Fruit fly (Drosophila melanogaster) whole organism, wandering third instar larva: ENCODE measurements around the gene CG17211.

Source experiments
- Abd-B ChIP-seq: fragments of >200 bp; optimal IDR thresholded peaks from 2 replicates; lab custom pipeline; 2017; ENCODE audit warnings: missing biosample characterization, missing genetic modification characterization
- CG32264 ChIP-seq: fragments of 200-800 bp; sonication (Bioruptor generic); optimal IDR thresholded peaks from 2 replicates; lab custom pipeline; 2016; ENCODE audit warnings: missing biosample characterization, missing genetic modification characterization
- CG9705 ChIP-seq: fragments of 200-800 bp; sonication (Bioruptor generic); optimal IDR thresholded peaks from 2 replicates; lab custom pipeline; 2018; ENCODE audit warnings: missing biosample characterization, mild to moderate bottlenecking, missing genetic modification characterization
- Dfd ChIP-seq: fragments of >200 bp; optimal IDR thresholded peaks from 2 replicates; lab custom pipeline; 2017; ENCODE audit warnings: missing biosample characterization, missing genetic modification characterization
- Dif ChIP-seq: fragments of 200-275, 200-300 bp; sonication (Bioruptor generic); optimal IDR thresholded peaks from 2 replicates; lab custom pipeline; 2018; ENCODE audit warnings: missing biosample characterization, missing genetic modification characterization; ENCODE audit not compliant: partially characterized antibody
- GATAd ChIP-seq: sonication (Bioruptor generic); optimal IDR thresholded peaks from 2 replicates; lab custom pipeline; 2016; ENCODE audit warnings: missing biosample characterization, missing genetic modification characterization
- HLH106 ChIP-seq: fragments of 200-800 bp; optimal IDR thresholded peaks from 3 replicates; lab custom pipeline; 2019; ENCODE audit warnings: missing biosample characterization, mild to moderate bottlenecking, missing genetic modification characterization, moderate library complexity
- Hr78 ChIP-seq: fragments of >200 bp; optimal IDR thresholded peaks from 2 replicates; lab custom pipeline; 2017; ENCODE audit warnings: missing biosample characterization, missing genetic modification characterization
- Hr83 ChIP-seq: fragments of 200-300 bp; sonication (Bioruptor generic); optimal IDR thresholded peaks from 2 replicates; lab custom pipeline; 2016; ENCODE audit warnings: missing biosample characterization, mild to moderate bottlenecking, missing genetic modification characterization, moderate library complexity; ENCODE audit not compliant: poor library complexity, severe bottlenecking
- Jra ChIP-seq: sonication (Bioruptor generic); optimal IDR thresholded peaks from 2 replicates; lab custom pipeline; 2016; ENCODE audit warnings: missing biosample characterization, missing genetic modification characterization
- Mio ChIP-seq: sonication (Bioruptor generic); optimal IDR thresholded peaks from 2 replicates; lab custom pipeline; 2016; ENCODE audit warnings: missing biosample characterization, missing genetic modification characterization
- N ChIP-seq: fragments of >200 bp; optimal IDR thresholded peaks from 2 replicates; lab custom pipeline; 2018; ENCODE audit warnings: missing biosample characterization, missing external identifiers, missing genetic modification characterization
- OdsH ChIP-seq: fragments of 200-800 bp; sonication (Bioruptor generic); optimal IDR thresholded peaks from 2 replicates; lab custom pipeline; 2016; ENCODE audit warnings: missing biosample characterization, mild to moderate bottlenecking, missing genetic modification characterization
- Rel ChIP-seq, 2 experiments: fragments of 200-800 bp; sonication (Bioruptor generic) in 1 of 2; optimal IDR thresholded peaks; 2 replicates in 1 of 2; 3 replicates in 1 of 2; lab custom pipeline; 2016 to 2019; ENCODE audit warnings: mild to moderate bottlenecking in 2 of 2, missing biosample characterization in 2 of 2, missing genetic modification characterization in 2 of 2, moderate library complexity in 1 of 2
- Vsx2 ChIP-seq: fragments of 200-300, 225-300 bp; sonication (Bioruptor generic); optimal IDR thresholded peaks from 2 replicates; lab custom pipeline; 2018; ENCODE audit warnings: missing biosample characterization, missing genetic modification characterization; ENCODE audit not compliant: partially characterized antibody
- br ChIP-seq: fragments of 200-800 bp; sonication (Bioruptor generic); optimal IDR thresholded peaks from 2 replicates; lab custom pipeline; 2016; ENCODE audit warnings: missing biosample characterization, missing genetic modification characterization
- brk ChIP-seq: fragments of 200-800 bp; sonication (Bioruptor generic); optimal IDR thresholded peaks from 2 replicates; lab custom pipeline; 2016; ENCODE audit warnings: missing biosample characterization, mild to moderate bottlenecking, missing genetic modification characterization
- dl ChIP-seq, 2 experiments: fragments of 175-275, 200-275 bp in 1 of 2; fragments of 200-275 bp in 1 of 2; sonication (Bioruptor generic); optimal IDR thresholded peaks; lab custom pipeline; 2018; ENCODE audit warnings: mild to moderate bottlenecking in 2 of 2, missing biosample characterization in 2 of 2, missing genetic modification characterization in 2 of 2, moderate library complexity in 2 of 2; ENCODE audit not compliant: partially characterized antibody in 2 of 2, insufficient read depth in 1 of 2
- dmrt93B ChIP-seq: fragments of 200-800 bp; sonication (Bioruptor generic); optimal IDR thresholded peaks from 2 replicates; lab custom pipeline; 2018; ENCODE audit warnings: missing biosample characterization, mild to moderate bottlenecking, missing genetic modification characterization
- dsf ChIP-seq: sonication (Bioruptor generic); optimal IDR thresholded peaks from 2 replicates; lab custom pipeline; 2016; ENCODE audit warnings: missing biosample characterization, missing genetic modification characterization, borderline replicate concordance
- ey ChIP-seq: fragments of 200-800 bp; sonication (Bioruptor generic); optimal IDR thresholded peaks from 2 replicates; lab custom pipeline; 2016; ENCODE audit warnings: missing biosample characterization, missing genetic modification characterization
- foxo ChIP-seq, 2 experiments: fragments of 200-800 bp; sonication (Bioruptor generic); optimal IDR thresholded peaks; 2 replicates in 1 of 2; 3 replicates in 1 of 2; lab custom pipeline; 2016 to 2017; ENCODE audit warnings: missing biosample characterization in 2 of 2, missing genetic modification characterization in 2 of 2
- fru ChIP-seq: fragments of 200-800 bp; sonication (Bioruptor generic); optimal IDR thresholded peaks from 3 replicates; lab custom pipeline; 2016; ENCODE audit warnings: missing biosample characterization, mild to moderate bottlenecking, missing genetic modification characterization
- h ChIP-seq: fragments of 200-800 bp; sonication (Bioruptor generic); optimal IDR thresholded peaks from 3 replicates; lab custom pipeline; 2016; ENCODE audit warnings: missing biosample characterization, mild to moderate bottlenecking, missing genetic modification characterization
- jim ChIP-seq: fragments of 175-275, 200-325 bp; sonication (Bioruptor generic); optimal IDR thresholded peaks from 2 replicates; lab custom pipeline; 2016; ENCODE audit warnings: missing biosample characterization, mild to moderate bottlenecking, missing genetic modification characterization
- lola ChIP-seq: fragments of >200 bp; optimal IDR thresholded peaks from 2 replicates; lab custom pipeline; 2017; ENCODE audit warnings: missing biosample characterization, missing genetic modification characterization
- pan ChIP-seq: fragments of >200 bp; optimal IDR thresholded peaks from 2 replicates; lab custom pipeline; 2017
- psq ChIP-seq: fragments of 200-800 bp; sonication (Bioruptor generic); optimal IDR thresholded peaks from 3 replicates; lab custom pipeline; 2017; ENCODE audit warnings: missing biosample characterization, mild to moderate bottlenecking, missing genetic modification characterization, moderate library complexity
- rgr ChIP-seq: fragments of 200-800 bp; sonication (Bioruptor generic); optimal IDR thresholded peaks from 3 replicates; lab custom pipeline; 2016; ENCODE audit warnings: missing biosample characterization, mild to moderate bottlenecking, missing genetic modification characterization
- sage ChIP-seq: fragments of 200-800 bp; sonication (Bioruptor generic); optimal IDR thresholded peaks from 2 replicates; lab custom pipeline; 2016; ENCODE audit warnings: missing biosample characterization, mild to moderate bottlenecking, missing genetic modification characterization
- sv ChIP-seq: fragments of 200-800 bp; sonication (Bioruptor generic); optimal IDR thresholded peaks from 3 replicates; lab custom pipeline; 2016; ENCODE audit warnings: missing biosample characterization, missing genetic modification characterization
- tai ChIP-seq: sonication (Bioruptor generic); optimal IDR thresholded peaks from 2 replicates; lab custom pipeline; 2016; ENCODE audit warnings: missing biosample characterization, missing genetic modification characterization
- woc ChIP-seq: sonication (Bioruptor generic); optimal IDR thresholded peaks from 2 replicates; lab custom pipeline; 2016; ENCODE audit warnings: missing biosample characterization, mild to moderate bottlenecking, missing genetic modification characterization

CG17211 gene

dm6 chr2L:12087442-12087841 lies 26.7 kb upstream of the CG17211 start:
- TF ChIP-seq tai (no peak), sv (no peak), br (no peak), Dfd (GFP tag; lab: Kevin White, UChicago) (no peak), rgr (GFP tag; lab: Kevin White, UChicago) (no peak), pan (no peak), Hr83 (no peak), woc (GFP tag; lab: Kevin White, UChicago) (no peak), dsf (GFP tag; lab: Kevin White, UChicago) (no peak), N (GFP tag; lab: Kevin White, UChicago) (no peak), HLH106 (tag; lab: Kevin White, UChicago) (no peak), jim (GFP tag; lab: Kevin White, UChicago) (no peak), Mio (GFP tag; lab: Kevin White, UChicago) (no peak), brk (no peak), OdsH (GFP tag; lab: Kevin White, UChicago) (no peak), CG9705 (GFP tag; lab: Kevin White, UChicago) (no peak), h (no peak), fru (GFP tag; lab: Kevin White, UChicago) (no peak), psq (GFP tag; lab: Kevin White, UChicago) (no peak), CG32264 (GFP tag; lab: Kevin White, UChicago) (no peak)

- no peak for TF ChIP-seq psq (GFP tag; lab: Kevin White, UChicago)
- no peak for TF ChIP-seq Mio (GFP tag; lab: Kevin White, UChicago)
- no peak for TF ChIP-seq CG9705 (GFP tag; lab: Kevin White, UChicago)
- TF ChIP-seq sage, result no peak
- TF ChIP-seq brk, result no peak
- TF ChIP-seq lola (GFP tag; lab: Kevin White, UChicago), result no peak
- TF ChIP-seq jim (GFP tag; lab: Kevin White, UChicago), result no peak
- TF ChIP-seq HLH106 (tag; lab: Kevin White, UChicago), result no peak
- no peak for TF ChIP-seq pan
- no peak for TF ChIP-seq Jra (GFP tag; lab: Kevin White, UChicago)
- TF ChIP-seq GATAd (GFP tag; lab: Kevin White, UChicago), result no peak
- no peak for TF ChIP-seq foxo (GFP tag; optimal IDR thresholded peaks at IDR 0.05; lab: Kevin White, UChicago)
- TF ChIP-seq Dif (GFP tag; lab: Kevin White, UChicago), result no peak
- TF ChIP-seq ey (GFP tag; lab: Kevin White, UChicago), result no peak
- TF ChIP-seq OdsH (GFP tag; lab: Kevin White, UChicago), result no peak
- no peak for TF ChIP-seq Dfd (GFP tag; lab: Kevin White, UChicago)
- TF ChIP-seq sv, result no peak
- TF ChIP-seq N (GFP tag; lab: Kevin White, UChicago), result no peak
Observed at dm6 chr2L:12089145-12089544, 25.0 kb upstream of the CG17211 start.

DNA sequence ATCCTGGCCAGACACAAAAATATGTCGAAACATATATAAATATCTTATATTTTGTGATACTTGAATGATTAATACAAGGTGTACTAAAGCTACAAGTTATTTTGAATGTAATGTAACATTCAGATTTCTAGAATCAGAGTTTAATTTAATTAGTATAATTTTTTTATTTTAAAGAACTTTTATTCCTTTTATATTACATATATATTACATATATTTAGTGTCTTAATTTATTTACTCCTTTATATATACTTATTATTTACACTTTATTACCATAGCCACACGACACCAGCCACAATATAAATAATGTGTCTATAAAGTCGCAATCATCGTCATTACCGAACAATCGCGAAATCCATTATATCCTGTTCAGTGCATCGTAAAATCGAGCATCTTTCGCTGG lies 22.6 kb upstream of the CG17211 start, which contains the start of gene Pex19:
Pex19 (plus strand) TSS at position 301 of the 400 bp plus-strand sequence.
- TF ChIP-seq h (no peak), sage (no peak), Vsx2 (no peak), OdsH (GFP tag; lab: Kevin White, UChicago) (no peak), Hr78 (GFP tag; lab: Kevin White, UChicago) (no peak), Rel (GFP tag; optimal IDR thresholded peaks at IDR 0.05; lab: Kevin White, UChicago) (no peak), Rel (tag; optimal IDR thresholded peaks at IDR 0.05; lab: Kevin White, UChicago) (no peak), woc (GFP tag; lab: Kevin White, UChicago) (no peak), rgr (GFP tag; lab: Kevin White, UChicago) (no peak)

- TF ChIP-seq woc (GFP tag; lab: Kevin White, UChicago) (no peak), Abd-B (no peak), dsf (GFP tag; lab: Kevin White, UChicago) (no peak), CG9705 (GFP tag; lab: Kevin White, UChicago) (no peak), sv (no peak), dmrt93B (no peak), Mio (GFP tag; lab: Kevin White, UChicago) (no peak), CG32264 (GFP tag; lab: Kevin White, UChicago) (no peak), N (GFP tag; lab: Kevin White, UChicago) (no peak), Hr78 (GFP tag; lab: Kevin White, UChicago) (no peak), br (no peak), dl (GFP tag; optimal IDR thresholded peaks at IDR 0.05; lab: Kevin White, UChicago; ENCODE audit: insufficient read depth in 1 of 2, partially characterized antibody in 2 of 2) (no peak)
Observed at dm6 chr2L:12092041-12092440, 22.1 kb upstream of the CG17211 start.
